Worm (Caenorhabditis elegans) whole organism, L1 larva: ENCODE results near the gene F41H10.5.

Experiments used
- C04F5.9 ChIP-seq: sonication (generic microtip); optimal IDR thresholded peaks from 2 replicates; lab custom pipeline; 2016; ENCODE audit warnings: missing genetic modification characterization, missing compliant biosample characterization
- F16B12.6 ChIP-seq: fragments of 150-350 bp; optimal IDR thresholded peaks from 2 replicates; lab custom pipeline; 2014; ENCODE audit warnings: missing biosample characterization, missing genetic modification characterization
- Y116A8C.19 ChIP-seq: sonication (generic microtip); optimal IDR thresholded peaks from 2 replicates; lab custom pipeline; 2016; ENCODE audit warnings: missing compliant biosample characterization, missing genetic modification characterization, borderline replicate concordance
- aha-1 ChIP-seq: fragments of 150-350 bp; optimal IDR thresholded peaks from 2 replicates; lab custom pipeline; 2014; ENCODE audit warnings: missing biosample characterization, missing genetic modification characterization
- alr-1 ChIP-seq: fragments of 200-800 bp; sonication (Bioruptor generic); optimal IDR thresholded peaks from 2 replicates; lab custom pipeline; 2018; ENCODE audit warnings: borderline replicate concordance, mild to moderate bottlenecking, missing genetic modification characterization, missing compliant biosample characterization
- aly-2 ChIP-seq: fragments of 150-350 bp; optimal IDR thresholded peaks from 2 replicates; lab custom pipeline; 2014; ENCODE audit warnings: missing biosample characterization, missing genetic modification characterization
- ama-1 ChIP-seq: fragments of 150-350 bp; optimal IDR thresholded peaks from 2 replicates; lab custom pipeline; 2014
- ceh-63 ChIP-seq: fragments of 200-800 bp; sonication (Bioruptor generic); optimal IDR thresholded peaks from 2 replicates; lab custom pipeline; 2018; ENCODE audit warnings: mild to moderate bottlenecking, missing genetic modification characterization, missing compliant biosample characterization
- dsc-1 ChIP-seq: sonication (generic microtip); optimal IDR thresholded peaks from 2 replicates; lab custom pipeline; 2016; ENCODE audit warnings: mild to moderate bottlenecking, missing genetic modification characterization, missing compliant biosample characterization
- efl-3 ChIP-seq: fragments of 200-800 bp; sonication (Bioruptor generic); optimal IDR thresholded peaks from 2 replicates; lab custom pipeline; 2018; ENCODE audit warnings: mild to moderate bottlenecking, missing genetic modification characterization, missing compliant biosample characterization
- egl-13 ChIP-seq: sonication (generic microtip); optimal IDR thresholded peaks from 2 replicates; lab custom pipeline; 2016; ENCODE audit warnings: missing genotype, missing genetic modification reagents, missing genetic modification characterization, missing compliant biosample characterization
- egl-27 ChIP-seq, 2 experiments: fragments of 150-350 bp in 1 of 2; sonication (generic microtip); optimal IDR thresholded peaks; 3 replicates each; lab custom pipeline; 2017 to 2018; ENCODE audit warnings: missing biosample characterization in 2 of 2, missing genetic modification characterization in 2 of 2, missing genetic modification reagents in 2 of 2
- elt-2 ChIP-seq: sonication (generic microtip); optimal IDR thresholded peaks from 2 replicates; lab custom pipeline; 2016; ENCODE audit warnings: missing genetic modification characterization, mild to moderate bottlenecking, inconsistent platforms, missing compliant biosample characterization, missing genetic modification reagents
- ets-5 ChIP-seq: fragments of 200-800 bp; sonication (Bioruptor generic); IDR thresholded peaks from 2 replicates; pipeline ENCODE4 v1.3.6; 2022; ENCODE audit warnings: missing genetic modification characterization, missing compliant biosample characterization
- fkh-10 ChIP-seq: sonication (generic microtip); optimal IDR thresholded peaks from 2 replicates; lab custom pipeline; 2017; ENCODE audit warnings: missing biosample characterization, missing genetic modification reagents, missing genetic modification characterization
- fkh-8 ChIP-seq: sonication (generic microtip); optimal IDR thresholded peaks from 2 replicates; lab custom pipeline; 2016; ENCODE audit warnings: mild to moderate bottlenecking, missing genetic modification characterization, missing compliant biosample characterization
- grh-1 ChIP-seq: fragments of 200-800 bp; sonication (Bioruptor generic); IDR thresholded peaks from 2 replicates; pipeline ENCODE4 v1.3.6; 2022; ENCODE audit warnings: missing genetic modification reagents, missing genetic modification characterization, missing compliant biosample characterization
- isw-1 ChIP-seq: fragments of 200-800 bp; sonication (Bioruptor generic); IDR thresholded peaks from 2 replicates; pipeline ENCODE4 v1.3.6; 2022; ENCODE audit warnings: missing genetic modification characterization, missing compliant biosample characterization
- jun-1 ChIP-seq: fragments of 150-350 bp; optimal IDR thresholded peaks from 2 replicates; lab custom pipeline; 2014; ENCODE audit warnings: missing biosample characterization, missing genetic modification reagents, missing genetic modification characterization
- lin-13 ChIP-seq: fragments of 150-350 bp; optimal IDR thresholded peaks from 2 replicates; lab custom pipeline; 2014; ENCODE audit warnings: missing biosample characterization, missing genetic modification reagents, missing genetic modification characterization
- lin-14 ChIP-seq: fragments of 200-800 bp; sonication (Bioruptor generic); optimal IDR thresholded peaks from 2 replicates; lab custom pipeline; 2018; ENCODE audit warnings: mild to moderate bottlenecking, missing genetic modification characterization, moderate library complexity, missing compliant biosample characterization
- lin-15B ChIP-seq: fragments of 150-350 bp; sonication (generic microtip); optimal IDR thresholded peaks from 3 replicates; lab custom pipeline; 2014; ENCODE audit warnings: missing biosample characterization, missing genetic modification characterization
- lir-3 ChIP-seq: sonication (generic microtip); optimal IDR thresholded peaks from 2 replicates; lab custom pipeline; 2016; ENCODE audit warnings: mild to moderate bottlenecking, missing genetic modification characterization, moderate library complexity, missing compliant biosample characterization; ENCODE audit not compliant: poor library complexity
- mab-9 ChIP-seq: fragments of 200-800 bp; sonication (Bioruptor generic); IDR thresholded peaks from 2 replicates; pipeline ENCODE4 v1.3.6; 2022; ENCODE audit warnings: missing genetic modification reagents, missing genetic modification characterization, missing compliant biosample characterization
- mef-2 ChIP-seq: fragments of 150-350 bp; optimal IDR thresholded peaks from 2 replicates; lab custom pipeline; 2014; ENCODE audit warnings: missing biosample characterization, missing genetic modification characterization
- nhr-237 ChIP-seq: fragments of 150-350 bp; optimal IDR thresholded peaks from 2 replicates; lab custom pipeline; 2014; ENCODE audit warnings: missing biosample characterization, missing genetic modification characterization
- nhr-28 ChIP-seq: fragments of 150-350 bp; optimal IDR thresholded peaks from 2 replicates; lab custom pipeline; 2014; ENCODE audit warnings: missing biosample characterization, missing genetic modification characterization
- nhr-71 ChIP-seq: sonication (generic microtip); optimal IDR thresholded peaks from 2 replicates; lab custom pipeline; 2016; ENCODE audit warnings: mild to moderate bottlenecking, missing genetic modification characterization, moderate library complexity, missing compliant biosample characterization
- nhr-77 ChIP-seq: fragments of 150-350 bp; optimal IDR thresholded peaks from 2 replicates; lab custom pipeline; 2014; ENCODE audit warnings: missing biosample characterization, missing genetic modification characterization
- nhr-90 ChIP-seq: sonication (generic microtip); optimal IDR thresholded peaks from 2 replicates; lab custom pipeline; 2016; ENCODE audit warnings: mild to moderate bottlenecking, missing genetic modification characterization, missing compliant biosample characterization; ENCODE audit not compliant: poor library complexity
- pax-3 ChIP-seq: fragments of 200-800 bp; sonication (Bioruptor generic); optimal IDR thresholded peaks from 2 replicates; lab custom pipeline; 2018; ENCODE audit warnings: mild to moderate bottlenecking, missing genetic modification characterization, moderate library complexity, missing compliant biosample characterization
- skn-1 ChIP-seq: fragments of 150-350 bp; optimal IDR thresholded peaks from 2 replicates; lab custom pipeline; 2014; ENCODE audit warnings: missing biosample characterization, missing genetic modification characterization
- snpc-4 ChIP-seq: fragments of 150-350 bp; optimal IDR thresholded peaks from 2 replicates; lab custom pipeline; 2014; ENCODE audit warnings: missing biosample characterization, missing genetic modification characterization
- sox-4 ChIP-seq: sonication (generic microtip); optimal IDR thresholded peaks from 2 replicates; lab custom pipeline; 2016; ENCODE audit warnings: missing genetic modification characterization, missing compliant biosample characterization
- sptf-1 ChIP-seq: fragments of 150-350 bp; optimal IDR thresholded peaks from 2 replicates; lab custom pipeline; 2014; ENCODE audit warnings: missing biosample characterization, missing genetic modification characterization
- swsn-7 ChIP-seq: sonication (generic microtip); optimal IDR thresholded peaks from 2 replicates; lab custom pipeline; 2016; ENCODE audit warnings: missing genetic modification characterization, missing compliant biosample characterization
- unc-130 ChIP-seq: fragments of 150-350 bp; optimal IDR thresholded peaks from 2 replicates; lab custom pipeline; 2017; ENCODE audit warnings: missing biosample characterization, missing genetic modification characterization, inconsistent platforms
- unc-30 ChIP-seq: sonication (generic microtip); optimal IDR thresholded peaks from 2 replicates; lab custom pipeline; 2017; ENCODE audit warnings: missing biosample characterization, missing genetic modification characterization
- unc-86 ChIP-seq: sonication (generic microtip); optimal IDR thresholded peaks from 2 replicates; lab custom pipeline; 2016; ENCODE audit warnings: missing genetic modification characterization, missing compliant biosample characterization
- unc-98 ChIP-seq: fragments of 200-800 bp; sonication (Bioruptor generic); IDR thresholded peaks from 2 replicates; pipeline ENCODE4 v1.3.6; 2022; ENCODE audit warnings: missing genetic modification characterization, missing compliant biosample characterization
- xbp-1 ChIP-seq: sonication (generic microtip); optimal IDR thresholded peaks from 2 replicates; lab custom pipeline; 2016; ENCODE audit warnings: missing genetic modification characterization, missing compliant biosample characterization
- zag-1 ChIP-seq: fragments of 150-350 bp; optimal IDR thresholded peaks from 2 replicates; lab custom pipeline; 2014; ENCODE audit warnings: missing biosample characterization, missing genetic modification characterization
- ztf-4 ChIP-seq: fragments of 150-350 bp; optimal IDR thresholded peaks from 2 replicates; lab custom pipeline; 2014; ENCODE audit warnings: missing biosample characterization, missing genetic modification characterization

F41H10.5 gene

DNA sequence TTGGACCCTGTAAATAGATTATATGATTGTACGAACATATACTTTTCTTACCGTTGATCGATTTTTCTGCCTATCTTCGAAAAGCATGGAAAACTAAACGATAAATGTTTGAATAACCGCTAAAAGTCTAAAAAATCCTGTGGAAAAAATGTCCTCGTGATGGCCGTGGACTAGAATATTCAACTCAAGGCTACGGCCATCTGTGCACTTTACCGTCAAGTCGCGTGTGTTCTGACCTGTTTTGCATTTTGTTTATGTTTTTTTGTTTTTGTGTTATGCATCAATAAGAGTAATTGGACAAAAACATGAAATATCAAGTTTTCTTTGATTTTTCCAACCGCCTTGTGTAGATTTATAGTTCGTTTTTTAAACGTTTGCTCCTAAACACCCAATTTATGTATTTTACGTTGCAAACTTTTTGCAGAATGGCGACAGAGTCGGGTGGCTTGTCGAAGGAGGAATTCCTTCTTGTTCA lies 3.5 kb downstream of the F41H10.5 start, which contains the start of the genes hda-6 and F41H10.4 (continued):
- TF ChIP-seq ama-1 (lab: Kevin White, UChicago) (no peak), snpc-4 (tag; lab: Kevin White, UChicago) (peak; percentile 76), nhr-28 (no peak), ztf-4 (tag; lab: Kevin White, UChicago) (peak; percentile 34), elt-2 (tag; lab: Kevin White, UChicago) (peak; percentile 57), unc-98 (GFP tag; lab: Robert Waterston, UW) (peak; percentile 59; the same call in 1 of the 2 replicates), Y116A8C.19 (tag; lab: Kevin White, UChicago) (peak; percentile 27), sptf-1 (tag; lab: Kevin White, UChicago) (no peak), mab-9 (GFP tag; lab: Robert Waterston, UW) (peak; percentile 64; the same call in 1 of the 2 replicates), dsc-1 (tag; lab: Kevin White, UChicago) (peak; percentile 85), ets-5 (GFP tag; lab: Robert Waterston, UW) (no peak), egl-13 (tag; lab: Kevin White, UChicago) (peak; percentile 76), sox-4 (peak; percentile 65), fkh-8 (tag; lab: Kevin White, UChicago) (peak; percentile 71), fkh-10 (no peak), xbp-1 (tag; lab: Kevin White, UChicago) (peak; percentile 87), lin-13 (GFP tag; lab: Kevin White, UChicago) (peak; percentile 43), mef-2 (tag; lab: Kevin White, UChicago) (peak; percentile 15), nhr-90 (peak; percentile 83), aly-2 (tag; lab: Kevin White, UChicago) (no peak), lin-14 (peak; percentile 88), aha-1 (tag; lab: Kevin White, UChicago) (no peak), egl-27 (tag; optimal IDR thresholded peaks at IDR 0.05; lab: Kevin White, UChicago) (no peak), efl-3 (no peak), pax-3 (tag; lab: Kevin White, UChicago) (peak; percentile 65), swsn-7 (tag; lab: Kevin White, UChicago) (peak; percentile 79), skn-1 (tag; lab: Kevin White, UChicago) (no peak), unc-130 (tag; lab: Kevin White, UChicago) (peak; percentile 92), nhr-71 (tag; lab: Kevin White, UChicago) (peak; percentile 90), ceh-63 (GFP tag; lab: Kevin White, UChicago) (no peak), isw-1 (peak; percentile 62), lin-15B (tag; lab: Kevin White, UChicago) (peak; percentile 66)

DNA sequence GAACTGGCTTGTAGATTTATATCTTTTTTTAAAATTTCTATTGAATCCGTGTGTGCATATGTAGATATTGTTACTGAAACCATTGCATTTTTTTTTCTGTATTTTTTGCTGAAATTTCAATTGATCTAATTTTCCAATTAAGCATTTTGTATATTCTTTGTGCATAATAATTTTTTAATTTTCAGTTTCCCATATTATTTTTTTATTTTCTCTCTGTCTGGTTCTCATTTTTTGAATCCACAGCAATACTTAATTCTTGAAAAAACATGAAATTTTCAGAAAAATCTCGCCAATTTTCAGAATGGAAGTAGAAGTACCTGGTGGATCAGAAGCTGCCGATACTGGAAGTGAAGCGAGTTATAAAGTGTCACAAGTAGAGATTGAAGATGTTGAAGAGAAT lies 5.9 kb downstream of the F41H10.5 start, which contains the start of gene sand-1:
Gene sand-1 (plus strand): TSS at position 301 of the 400 bp plus-strand sequence.
- no peak for TF ChIP-seq alr-1 (tag; lab: Kevin White, UChicago)
- TF ChIP-seq elt-2 (tag; lab: Kevin White, UChicago): no peak
- TF ChIP-seq lir-3 (tag; lab: Kevin White, UChicago): no peak
- TF ChIP-seq unc-86 (tag; lab: Kevin White, UChicago): no peak
- TF ChIP-seq F16B12.6: no peak
- TF ChIP-seq nhr-237 (tag; lab: Kevin White, UChicago): no peak
- no peak for TF ChIP-seq grh-1 (GFP tag; lab: Robert Waterston, UW)
- no peak for TF ChIP-seq C04F5.9 (tag; lab: Kevin White, UChicago)
- TF ChIP-seq zag-1 (tag; lab: Kevin White, UChicago): no peak
- no peak for TF ChIP-seq jun-1 (tag; lab: Kevin White, UChicago)
- TF ChIP-seq fkh-10: no peak
- TF ChIP-seq nhr-90: no peak
- TF ChIP-seq egl-13 (tag; lab: Kevin White, UChicago): no peak
- no peak for TF ChIP-seq nhr-77 (tag; lab: Kevin White, UChicago)
- TF ChIP-seq mab-9 (GFP tag; lab: Robert Waterston, UW): no peak
- TF ChIP-seq unc-30 (tag; lab: Kevin White, UChicago): no peak
- no peak for TF ChIP-seq egl-27 (tag; optimal IDR thresholded peaks at IDR 0.05; lab: Kevin White, UChicago)
